Fruit fly (Drosophila melanogaster): ENCODE results near the gene Tim17b1.

Gene Tim17b1

dm6 chr3R:5295090-5295489 is 4.9 kb upstream of the Tim17b1 start:
- no peak for TF ChIP-seq dsx (GFP tag; optimal IDR thresholded peaks at IDR 0.05; ENCODE audit: poor library complexity, severe bottlenecking)
- TF ChIP-seq Smox (GFP tag; optimal IDR thresholded peaks at IDR 0.05) = no peak
- no peak for TF ChIP-seq CG3919 (GFP tag; optimal IDR thresholded peaks at IDR 0.05)
- no peak for TF ChIP-seq CG6854 (GFP tag; optimal IDR thresholded peaks at IDR 0.05)
- TF ChIP-seq CG34406 (GFP tag; optimal IDR thresholded peaks at IDR 0.05) = no peak
- TF ChIP-seq CG6808 (GFP tag; optimal IDR thresholded peaks at IDR 0.05) = no peak

dm6 chr3R:5297315-5297714 is 2.6 kb upstream of the Tim17b1 start:
- TF ChIP-seq CG16779 (tag; optimal IDR thresholded peaks at IDR 0.05) (no peak), Sox15 (GFP tag; optimal IDR thresholded peaks at IDR 0.05) (no peak), esn (GFP tag; optimal IDR thresholded peaks at IDR 0.05) (peak; percentile 14), svp (GFP tag) (peak; percentile 55), fkh (GFP tag; optimal IDR thresholded peaks at IDR 0.05) (peak; percentile 70)

- TF ChIP-seq achi (GFP tag; optimal IDR thresholded peaks at IDR 0.05) (no peak), ss (GFP tag; optimal IDR thresholded peaks at IDR 0.05) (no peak), topi (GFP tag; optimal IDR thresholded peaks at IDR 0.05) (peak; percentile 42), salr (GFP tag; optimal IDR thresholded peaks at IDR 0.05) (no peak), CG10669 (GFP tag; optimal IDR thresholded peaks at IDR 0.05) (no peak), CG34406 (GFP tag; optimal IDR thresholded peaks at IDR 0.05) (no peak), CG32006 (GFP tag; optimal IDR thresholded peaks at IDR 0.05) (no peak), Hr39 (GFP tag; optimal IDR thresholded peaks at IDR 0.05) (peak; percentile 61), svp (GFP tag) (peak; percentile 11), Sox102F (GFP tag; optimal IDR thresholded peaks at IDR 0.05) (no peak), CG15336 (GFP tag; IDR thresholded peaks at IDR 0.05) (no peak; the same call in 1 of the 2 replicates), fd59A (GFP tag; optimal IDR thresholded peaks at IDR 0.05) (no peak), CG8119 (GFP tag; IDR thresholded peaks at IDR 0.05) (no peak), Met (GFP tag; optimal IDR thresholded peaks at IDR 0.05) (no peak), Ets96B (tag; optimal IDR thresholded peaks at IDR 0.05) (no peak), CG11294 (GFP tag; IDR thresholded peaks at IDR 0.05) (no peak), Smox (GFP tag; optimal IDR thresholded peaks at IDR 0.05) (no peak), Blimp-1 (GFP tag; optimal IDR thresholded peaks at IDR 0.05) (peak; percentile 46), Hr4 (GFP tag; optimal IDR thresholded peaks at IDR 0.05) (peak; percentile 33), eg (GFP tag; IDR thresholded peaks at IDR 0.05) (no peak), lz (GFP tag; optimal IDR thresholded peaks at IDR 0.05) (peak; percentile 48), vri (GFP tag; optimal IDR thresholded peaks at IDR 0.05) (peak; percentile 0), CG6808 (GFP tag; optimal IDR thresholded peaks at IDR 0.05) (no peak), CG8632 (GFP tag; optimal IDR thresholded peaks at IDR 0.05) (no peak), Ets21C (GFP tag; optimal IDR thresholded peaks at IDR 0.05) (peak; percentile 34), CG11762 (GFP tag; optimal IDR thresholded peaks at IDR 0.05; ENCODE audit: insufficient read depth) (no peak), CG3032 (tag; optimal IDR thresholded peaks at IDR 0.05) (no peak), Hr38 (GFP tag; optimal IDR thresholded peaks at IDR 0.05) (no peak), Eip78C (GFP tag) (peak; percentile 61), CG1621 (tag; optimal IDR thresholded peaks at IDR 0.05) (no peak), Gug (GFP tag; IDR thresholded peaks at IDR 0.05) (no peak), CG11902 (GFP tag; optimal IDR thresholded peaks at IDR 0.05) (peak; percentile 6), Eip75B (GFP tag; optimal IDR thresholded peaks at IDR 0.05) (peak; percentile 8), OdsH (GFP tag; optimal IDR thresholded peaks at IDR 0.05) (no peak), cyc (GFP tag; optimal IDR thresholded peaks at IDR 0.05) (peak; percentile 55), dac (GFP tag; optimal IDR thresholded peaks at IDR 0.05) (peak; percentile 6), CG31627 (GFP tag; optimal IDR thresholded peaks at IDR 0.05) (peak; percentile 69), CG6276 (GFP tag; optimal IDR thresholded peaks at IDR 0.05) (no peak), CG6792 (GFP tag; optimal IDR thresholded peaks at IDR 0.05) (peak; percentile 22), esn (GFP tag; optimal IDR thresholded peaks at IDR 0.05) (peak; percentile 54), net (GFP tag; optimal IDR thresholded peaks at IDR 0.05) (no peak)
Observed at dm6 chr3R:5298599-5299307, 1.2 kb upstream of the Tim17b1 start.
